Worm (Caenorhabditis elegans) whole organism, L3 larva: Measurements from ENCODE around the gene dex-1.

Source experiments
- egl-27 ChIP-seq: sonication (generic microtip); optimal IDR thresholded peaks from 4 replicates; lab custom pipeline; 2017; ENCODE audit warnings: missing biosample characterization, missing genetic modification reagents, missing genetic modification characterization
- elt-1 ChIP-seq: fragments of 150-350 bp; optimal IDR thresholded peaks from 2 replicates; lab custom pipeline; 2014; ENCODE audit warnings: missing biosample characterization, missing genetic modification characterization
- lin-15B ChIP-seq: fragments of 150-350 bp; optimal IDR thresholded peaks from 2 replicates; lab custom pipeline; 2014; ENCODE audit warnings: missing biosample characterization, missing genetic modification characterization
- nhr-23 ChIP-seq: fragments of 150-350 bp; optimal IDR thresholded peaks from 2 replicates; lab custom pipeline; 2014; ENCODE audit warnings: missing biosample characterization, missing genetic modification reagents, missing genetic modification characterization
- nhr-67 ChIP-seq: fragments of 150-350 bp; optimal IDR thresholded peaks from 2 replicates; lab custom pipeline; 2014; ENCODE audit warnings: missing biosample characterization, missing genetic modification characterization
- skn-1 ChIP-seq: fragments of 150-350 bp; optimal IDR thresholded peaks from 2 replicates; lab custom pipeline; 2014; ENCODE audit warnings: missing biosample characterization, missing genetic modification characterization
- unc-39 ChIP-seq: sonication (generic microtip); optimal IDR thresholded peaks from 4 replicates; lab custom pipeline; 2017; ENCODE audit warnings: missing biosample characterization, missing genetic modification characterization
- unc-62 ChIP-seq: fragments of 150-350 bp; sonication (generic microtip); optimal IDR thresholded peaks from 4 replicates; lab custom pipeline; 2014; ENCODE audit warnings: missing biosample characterization, missing genetic modification reagents, missing genetic modification characterization
- ztf-4 ChIP-seq: fragments of 150-350 bp; optimal IDR thresholded peaks from 2 replicates; lab custom pipeline; 2014; ENCODE audit warnings: missing biosample characterization, missing genetic modification characterization

DNA sequence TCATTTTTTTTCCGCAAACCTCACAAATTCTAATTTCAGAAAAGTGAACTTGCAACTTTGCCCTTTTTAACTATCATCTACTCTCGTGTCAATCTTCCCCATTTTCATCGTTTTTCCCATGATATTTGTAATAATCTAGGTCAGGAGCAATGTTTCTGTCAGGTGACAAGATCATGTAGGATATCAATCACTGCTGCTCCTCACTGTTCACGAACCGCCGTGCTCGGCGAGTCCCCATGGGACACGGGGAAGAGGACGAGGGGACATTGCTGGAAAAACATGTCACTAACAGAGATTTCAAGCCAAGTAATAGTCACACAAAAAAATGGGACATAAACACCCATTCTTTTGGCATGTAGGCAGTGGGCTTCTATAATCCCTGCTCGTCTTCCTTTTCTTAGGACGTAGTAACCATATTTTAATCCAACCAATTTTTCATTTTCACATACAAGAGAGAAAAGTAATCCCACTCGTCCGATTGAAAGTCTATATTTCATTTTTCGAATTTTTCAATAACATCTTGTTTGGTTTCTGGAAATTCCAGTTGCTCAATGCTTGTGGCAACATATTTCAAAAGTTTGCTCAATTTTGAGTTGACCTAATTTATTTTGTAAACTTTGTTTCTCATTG is 45.0 kb downstream of the dex-1 start:
- TF ChIP-seq egl-27 (tag; lab: Kevin White, UChicago) (no peak), nhr-67 (tag; lab: Kevin White, UChicago) (no peak), elt-1 (tag; lab: Kevin White, UChicago) (no peak), unc-39 (tag; lab: Kevin White, UChicago) (no peak), ztf-4 (no peak), nhr-23 (tag; lab: Kevin White, UChicago) (no peak), skn-1 (no peak), unc-62 (GFP tag; lab: Kevin White, UChicago) (no peak), lin-15B (tag; lab: Kevin White, UChicago) (no peak)
